Fruit fly (Drosophila melanogaster) whole organism, prepupa: ENCODE data around the gene Tango9.

Source experiments
- Blimp-1 ChIP-seq: fragments of 200-800 bp; sonication (Bioruptor generic); optimal IDR thresholded peaks from 3 replicates; lab custom pipeline; 2017; ENCODE audit warnings: missing biosample characterization, missing genetic modification characterization, mild to moderate bottlenecking, moderate library complexity, missing genetic modification reagents
- CG4318 ChIP-seq: fragments of 200-800 bp; sonication (Bioruptor generic); optimal IDR thresholded peaks from 3 replicates; lab custom pipeline; 2017; ENCODE audit warnings: missing biosample characterization, mild to moderate bottlenecking, missing genetic modification characterization
- CG6854 ChIP-seq: fragments of 200-800 bp; sonication (Bioruptor generic); optimal IDR thresholded peaks from 2 replicates; lab custom pipeline; 2017; ENCODE audit warnings: missing biosample characterization, mild to moderate bottlenecking, missing genetic modification characterization
- CG7368 ChIP-seq: fragments of 200-800 bp; sonication (Bioruptor generic); optimal IDR thresholded peaks from 3 replicates; lab custom pipeline; 2016; ENCODE audit warnings: missing biosample characterization, missing genetic modification characterization
- Eip93F ChIP-seq: fragments of 200-800 bp; sonication (Bioruptor generic); optimal IDR thresholded peaks from 2 replicates; lab custom pipeline; 2016; ENCODE audit warnings: missing biosample characterization, mild to moderate bottlenecking, missing genetic modification characterization
- Hr39 ChIP-seq: fragments of 200-800 bp; sonication (Bioruptor generic); optimal IDR thresholded peaks from 2 replicates; lab custom pipeline; 2016; ENCODE audit warnings: missing biosample characterization, missing genetic modification characterization
- OdsH ChIP-seq: fragments of 200-800 bp; sonication (Bioruptor generic); optimal IDR thresholded peaks from 3 replicates; lab custom pipeline; 2016; ENCODE audit warnings: missing biosample characterization, missing genetic modification characterization
- Sox102F ChIP-seq: fragments of 200-800 bp; sonication (Bioruptor generic); optimal IDR thresholded peaks from 2 replicates; lab custom pipeline; 2016; ENCODE audit warnings: missing biosample characterization, mild to moderate bottlenecking, missing genetic modification characterization
- Sox14 ChIP-seq: fragments of 200-800 bp; sonication (Bioruptor generic); optimal IDR thresholded peaks from 3 replicates; lab custom pipeline; 2016; ENCODE audit warnings: missing biosample characterization, missing genetic modification characterization

dm6 chr3R:11999074-11999473 lies 24.4 kb upstream of the Tango9 start, which contains the start of gene Ect3:
- TF ChIP-seq CG7368 (GFP tag; lab: Kevin White, UChicago) (no peak), Eip93F (no peak), CG4318 (GFP tag; lab: Kevin White, UChicago) (no peak), Sox102F (GFP tag; lab: Kevin White, UChicago) (no peak), CG6854 (GFP tag; lab: Kevin White, UChicago) (no peak), Blimp-1 (GFP tag; lab: Kevin White, UChicago) (no peak), OdsH (GFP tag; lab: Kevin White, UChicago) (no peak), Sox14 (no peak), Hr39 (GFP tag; lab: Kevin White, UChicago) (no peak)
